Fruit fly (Drosophila melanogaster): Measurements from ENCODE around the gene CG10589.

- TF ChIP-seq rgr (GFP tag; optimal IDR thresholded peaks at IDR 0.05) (no peak), lola (GFP tag; optimal IDR thresholded peaks at IDR 0.05) (no peak), usp (GFP tag; optimal IDR thresholded peaks at IDR 0.05) (no peak)
These were observed 16.6 kb downstream of the CG10589 start for dm6 chr3L:20944180-20944579.

Measured in whole organism, wandering third instar larva.